Worm (Caenorhabditis elegans): ENCODE measurements around the gene pes-4.

Gene pes-4

DNA sequence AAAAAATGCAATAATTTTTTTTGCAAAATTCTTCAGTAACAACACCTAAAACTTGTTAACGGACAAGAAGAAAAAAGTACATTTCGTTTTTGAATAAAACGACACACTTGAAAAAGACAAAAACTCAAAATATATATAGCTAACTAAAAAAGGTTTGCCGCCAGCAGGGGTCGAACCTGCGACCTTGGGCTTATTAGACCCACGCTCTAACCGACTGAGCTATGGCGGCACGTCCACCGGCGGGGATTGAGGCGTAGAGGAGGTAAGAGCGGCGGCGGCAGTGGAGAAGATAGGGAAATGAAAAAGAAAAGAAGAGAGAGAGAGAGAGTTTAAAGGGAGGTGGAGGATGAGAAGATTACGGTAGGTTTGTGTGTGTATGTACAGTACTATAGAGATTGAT is 11.9 kb downstream of the pes-4 start (continued):
- TF ChIP-seq F23B12.7 (tag; optimal IDR thresholded peaks at IDR 0.05; ENCODE audit: insufficient read depth), result peak; percentile 36
- no peak for TF ChIP-seq F57C9.4 (tag; optimal IDR thresholded peaks at IDR 0.05)
- TF ChIP-seq mel-28 (tag; optimal IDR thresholded peaks at IDR 0.05; ENCODE audit: borderline replicate concordance), result no peak

DNA sequence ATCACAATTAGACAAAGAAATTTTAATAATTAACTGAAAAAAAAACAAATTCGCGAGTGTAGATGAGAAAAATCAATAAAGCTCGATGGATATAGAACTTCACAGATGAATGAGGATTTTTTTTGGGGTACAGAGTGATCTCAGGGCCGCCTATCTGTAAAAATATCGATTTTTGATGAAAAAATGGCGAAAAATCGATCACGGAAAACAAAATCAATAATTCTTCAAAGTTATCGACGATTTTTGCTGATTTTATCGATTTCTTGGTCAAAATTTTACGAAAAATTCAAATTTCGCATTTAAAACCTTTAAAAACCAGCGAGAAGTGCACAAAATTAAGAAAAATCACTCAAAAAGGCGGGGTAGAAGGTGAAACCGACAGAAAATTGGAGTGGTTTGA is 14.0 kb downstream of the pes-4 start:
- TF ChIP-seq pbrm-1 (GFP tag; IDR thresholded peaks at IDR 0.05) (no peak), Y79H2A.3 (GFP tag; conservative IDR thresholded peaks at IDR 0.05) (no peak), die-1 (tag; optimal IDR thresholded peaks at IDR 0.05) (no peak), aptf-2 (GFP tag; conservative IDR thresholded peaks at IDR 0.05) (no peak)

DNA sequence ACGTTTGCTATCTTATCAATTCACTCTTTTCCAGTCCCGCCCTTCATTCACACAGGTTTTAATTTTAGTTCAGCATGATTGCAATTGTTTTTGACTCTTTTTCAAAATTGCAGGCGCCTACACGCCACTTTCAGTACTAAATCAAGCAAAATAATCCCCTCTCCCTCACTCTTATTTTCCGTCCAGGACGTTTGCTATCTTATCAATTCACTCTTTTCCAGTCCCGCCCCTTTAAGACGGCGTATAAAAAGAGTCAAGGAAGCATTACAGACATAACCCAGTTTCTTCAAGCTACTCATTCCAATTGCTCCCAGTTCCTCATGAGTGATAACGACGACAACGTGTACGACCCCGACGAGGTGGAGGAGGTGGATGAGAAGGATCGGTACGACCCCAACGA is 15.4 kb downstream of the pes-4 start, which contains the start of gene Y119D3B.21:
Y119D3B.21 (plus strand) TSS at position 321 of the 400 bp plus-strand sequence.
- TF ChIP-seq egl-44 (GFP tag; IDR thresholded peaks at IDR 0.05) (no peak), nfya-1 (tag; optimal IDR thresholded peaks at IDR 0.05; ENCODE audit: borderline replicate concordance, insufficient read depth) (no peak), lin-54 (GFP tag; optimal IDR thresholded peaks at IDR 0.05) (peak; percentile 11), nhr-90 (tag; optimal IDR thresholded peaks at IDR 0.05) (peak; percentile 23), attf-5 (GFP tag; optimal IDR thresholded peaks at IDR 0.05) (peak; percentile 34), ztf-22 (GFP tag; optimal IDR thresholded peaks at IDR 0.05) (peak; percentile 39), mcd-1 (GFP tag; IDR thresholded peaks at IDR 0.05) (peak; percentile 38; the same call in 1 of the 2 replicates), tbp1 (GFP tag; optimal IDR thresholded peaks at IDR 0.05) (peak; percentile 6), nhr-80 (tag; optimal IDR thresholded peaks at IDR 0.05) (peak; percentile 98), dox-1 (GFP tag; IDR thresholded peaks at IDR 0.05) (peak; percentile 65), cebp-1 (GFP tag; IDR thresholded peaks at IDR 0.05) (no peak), cebp-1 (tag; optimal IDR thresholded peaks at IDR 0.05) (peak; percentile 74), lir-1 (GFP tag; conservative IDR thresholded peaks at IDR 0.05) (no peak), ets-4 (GFP tag; optimal IDR thresholded peaks at IDR 0.05) (peak; percentile 14), hrde-1 (tag; optimal IDR thresholded peaks at IDR 0.05; ENCODE audit: borderline replicate concordance) (no peak), madf-3 (GFP tag; IDR thresholded peaks at IDR 0.05) (no peak)

DNA sequence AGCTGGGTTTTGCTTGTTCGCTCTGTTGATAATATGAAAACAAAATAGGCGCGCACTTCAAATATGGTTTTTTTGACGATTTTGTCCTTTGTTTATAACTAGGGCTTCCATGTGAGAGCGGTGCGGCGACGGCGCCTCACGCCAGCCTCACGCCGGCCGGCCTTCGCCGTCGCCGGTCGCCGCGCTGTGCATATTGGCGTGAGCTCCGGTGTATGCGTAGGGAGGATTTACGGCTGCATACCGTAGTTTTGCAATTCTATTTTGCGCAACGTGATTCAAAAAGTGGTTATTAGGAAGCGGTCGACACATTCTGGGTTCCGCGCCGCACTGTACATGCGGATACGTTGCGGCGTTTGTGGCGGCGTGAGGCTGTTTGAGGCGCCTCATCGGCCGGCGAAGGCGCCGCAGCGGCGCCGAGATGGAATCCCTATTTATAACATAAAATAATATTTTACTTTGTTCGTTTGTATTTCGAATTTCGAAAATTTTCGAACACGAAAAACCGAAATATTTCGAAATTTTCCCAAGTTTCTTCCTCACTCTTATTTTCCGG is 15.9 kb downstream of the pes-4 start:
- peak; percentile 58; the same call in 1 of the 2 replicates for TF ChIP-seq cebp-1 (GFP tag; IDR thresholded peaks at IDR 0.05)
- TF ChIP-seq cebp-1 (tag; optimal IDR thresholded peaks at IDR 0.05), result no peak
- TF ChIP-seq snpc-1.1 (tag; optimal IDR thresholded peaks at IDR 0.05; ENCODE audit: insufficient read depth), result peak; percentile 58
- TF ChIP-seq hmg-1.2 (GFP tag; IDR thresholded peaks at IDR 0.05), result peak; percentile 36
- 0 out of 2 replicates have a peak, but pooled peaks have one; percentile 10 for TF ChIP-seq ceh-58 (GFP tag; IDR thresholded peaks at IDR 0.05)
- peak; percentile 32 for TF ChIP-seq lsl-1 (GFP tag; optimal IDR thresholded peaks at IDR 0.05)
- TF ChIP-seq egrh-3 (GFP tag; IDR thresholded peaks at IDR 0.05), result peak; percentile 56; the same call in 1 of the 2 replicates
- TF ChIP-seq pha-4 (tag; optimal IDR thresholded peaks at IDR 0.05), result no peak
- no peak for TF ChIP-seq ceh-27 (GFP tag; optimal IDR thresholded peaks at IDR 0.05)
- TF ChIP-seq zfh-2 (GFP tag; conservative IDR thresholded peaks at IDR 0.05), result peak; percentile 90
- TF ChIP-seq snpc-4 (GFP tag; optimal IDR thresholded peaks at IDR 0.05), result peak; percentile 1
- peak in 2 of 4 experiments; percentile 24 to 51 for TF ChIP-seq snpc-4 (tag; optimal IDR thresholded peaks at IDR 0.05)
- TF ChIP-seq nhr-120 (GFP tag; IDR thresholded peaks at IDR 0.05), result no peak
- TF ChIP-seq D2030.7 (GFP tag; IDR thresholded peaks at IDR 0.05), result peak; percentile 9; the same call in 1 of the 2 replicates
